Worm (Caenorhabditis elegans) whole organism, L1 larva: ENCODE data around the gene B0280.11.

ENCODE experiments used
- aly-2 ChIP-seq: fragments of 150-350 bp; optimal IDR thresholded peaks from 2 replicates; lab custom pipeline; 2014; ENCODE audit warnings: missing biosample characterization, missing genetic modification characterization
- fos-1 ChIP-seq: fragments of 150-350 bp; optimal IDR thresholded peaks from 2 replicates; lab custom pipeline; 2014; ENCODE audit warnings: missing biosample characterization, missing genetic modification characterization
- lin-13 ChIP-seq: fragments of 150-350 bp; optimal IDR thresholded peaks from 2 replicates; lab custom pipeline; 2014; ENCODE audit warnings: missing biosample characterization, missing genetic modification reagents, missing genetic modification characterization
- lin-15B ChIP-seq: fragments of 150-350 bp; sonication (generic microtip); optimal IDR thresholded peaks from 3 replicates; lab custom pipeline; 2014; ENCODE audit warnings: missing biosample characterization, missing genetic modification characterization
- lir-3 ChIP-seq: sonication (generic microtip); optimal IDR thresholded peaks from 2 replicates; lab custom pipeline; 2016; ENCODE audit warnings: mild to moderate bottlenecking, missing genetic modification characterization, moderate library complexity, missing compliant biosample characterization; ENCODE audit not compliant: poor library complexity
- nhr-237 ChIP-seq: fragments of 150-350 bp; optimal IDR thresholded peaks from 2 replicates; lab custom pipeline; 2014; ENCODE audit warnings: missing biosample characterization, missing genetic modification characterization
- nhr-90 ChIP-seq: sonication (generic microtip); optimal IDR thresholded peaks from 2 replicates; lab custom pipeline; 2016; ENCODE audit warnings: mild to moderate bottlenecking, missing genetic modification characterization, missing compliant biosample characterization; ENCODE audit not compliant: poor library complexity
- sox-4 ChIP-seq: sonication (generic microtip); optimal IDR thresholded peaks from 2 replicates; lab custom pipeline; 2016; ENCODE audit warnings: missing genetic modification characterization, missing compliant biosample characterization
- unc-30 ChIP-seq: sonication (generic microtip); optimal IDR thresholded peaks from 2 replicates; lab custom pipeline; 2017; ENCODE audit warnings: missing biosample characterization, missing genetic modification characterization
- unc-62 ChIP-seq: fragments of 150-350 bp; optimal IDR thresholded peaks from 2 replicates; lab custom pipeline; 2014; ENCODE audit warnings: missing biosample characterization, missing genetic modification reagents, missing genetic modification characterization
- zag-1 ChIP-seq: fragments of 150-350 bp; optimal IDR thresholded peaks from 2 replicates; lab custom pipeline; 2014; ENCODE audit warnings: missing biosample characterization, missing genetic modification characterization

DNA sequence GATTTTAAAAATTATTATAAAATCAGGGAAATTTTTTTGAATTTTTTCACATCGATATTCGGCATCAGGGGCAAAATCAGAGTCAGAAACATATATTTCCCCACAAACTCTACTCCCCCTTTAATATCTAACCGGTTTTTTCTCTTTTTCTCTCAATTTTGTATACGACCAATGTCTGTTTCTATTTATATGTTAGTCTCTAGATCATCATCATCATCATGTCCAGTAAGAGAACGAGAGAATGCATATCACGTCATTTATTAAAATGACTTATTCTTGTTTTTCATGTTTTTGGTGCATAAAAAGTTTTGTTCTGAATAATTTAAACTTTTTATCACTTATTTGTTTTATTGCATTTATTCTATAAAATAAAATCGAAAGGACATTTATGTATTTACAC, 14.5 kb upstream of the B0280.11 start:
- TF ChIP-seq sox-4 (no peak), nhr-237 (no peak), lir-3 (tag; lab: Kevin White, UChicago) (no peak), unc-30 (tag; lab: Kevin White, UChicago) (no peak), lin-13 (GFP tag; lab: Kevin White, UChicago) (no peak), unc-62 (GFP tag; lab: Kevin White, UChicago) (no peak), nhr-90 (tag; lab: Kevin White, UChicago) (no peak), zag-1 (no peak), fos-1 (no peak), aly-2 (tag; lab: Kevin White, UChicago) (no peak), lin-15B (tag; lab: Kevin White, UChicago) (no peak)
